Worm (Caenorhabditis elegans): Measurements from ENCODE around the gene R07E5.4.
"Not testable (repeated sequence)": the region's sequence is repeated elsewhere in the genome, so short reads cannot be mapped to it uniquely, and the experiment has no call there.

R07E5.4 gene

DNA sequence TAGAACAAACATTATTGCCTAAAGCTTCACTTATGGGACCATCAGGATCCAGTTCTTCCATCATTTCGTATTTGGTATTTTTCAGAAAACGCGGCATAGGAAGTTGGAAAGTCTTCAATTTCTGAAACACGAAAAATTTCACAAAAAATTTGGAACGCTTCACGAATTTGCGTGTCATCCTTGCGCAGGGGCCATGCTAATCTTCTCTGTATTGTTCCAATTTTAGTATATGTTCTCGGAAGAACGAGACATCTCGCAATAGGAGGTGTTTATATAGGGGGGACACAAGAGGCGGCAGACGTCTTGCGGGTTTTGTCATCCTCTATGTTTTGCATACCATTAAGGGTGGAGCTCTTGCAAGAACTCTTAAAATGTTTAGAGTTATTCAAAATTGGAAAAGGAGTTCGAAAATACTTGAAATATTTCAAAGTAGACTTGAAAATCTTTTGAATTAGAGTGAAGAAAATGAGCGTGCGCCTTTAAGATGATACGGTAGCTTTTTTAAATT lies 32.2 kb downstream of the R07E5.4 start (continued):
- peak; percentile 87 for TF ChIP-seq daf-19 (GFP tag; conservative IDR thresholded peaks at IDR 0.05)
- TF ChIP-seq hmg-1.1 (GFP tag; IDR thresholded peaks at IDR 0.05): peak; percentile 87
- TF ChIP-seq D1046.2 (GFP tag; IDR thresholded peaks at IDR 0.05): peak; percentile 91
- TF ChIP-seq Y48G9A.11 (GFP tag; IDR thresholded peaks at IDR 0.05): peak; percentile 80
- TF ChIP-seq daf-16 (GFP tag; optimal IDR thresholded peaks at IDR 0.05): peak in 1 of 2 experiments; percentile 8
- TF ChIP-seq daf-16 (tag; optimal IDR thresholded peaks at IDR 0.05): not testable (repeated sequence)
- TF ChIP-seq vab-7 (GFP tag; IDR thresholded peaks at IDR 0.05): peak; percentile 89
- TF ChIP-seq zfp-3 (GFP tag; conservative IDR thresholded peaks at IDR 0.05): peak; percentile 76
- peak; percentile 91 for TF ChIP-seq tra-1 (GFP tag; IDR thresholded peaks at IDR 0.05)
- peak; percentile 79 for TF ChIP-seq ctbp-1 (GFP tag; IDR thresholded peaks at IDR 0.05)
- TF ChIP-seq madf-9 (GFP tag; conservative IDR thresholded peaks at IDR 0.05): peak; percentile 85
- peak; percentile 72 for TF ChIP-seq dmd-8 (GFP tag; IDR thresholded peaks at IDR 0.05)
- TF ChIP-seq snpc-4 (tag; optimal IDR thresholded peaks at IDR 0.05): peak; percentile 82
- peak; percentile 49; the same call in 1 of the 2 replicates for TF ChIP-seq nhr-42 (GFP tag; IDR thresholded peaks at IDR 0.05)
- peak; percentile 69; the same call in 1 of the 2 replicates for TF ChIP-seq dmd-9 (GFP tag; IDR thresholded peaks at IDR 0.05)
- TF ChIP-seq F44E2.7 (GFP tag; IDR thresholded peaks at IDR 0.05): 0 out of 2 replicates have a peak, but pooled peaks have one; percentile 83
- peak; percentile 60 to 80; a peak in 2 of 4 replicates for TF ChIP-seq madf-5 (GFP tag; IDR thresholded peaks at IDR 0.05)
- TF ChIP-seq dmd-6 (GFP tag; IDR thresholded peaks at IDR 0.05): peak; percentile 75
- TF ChIP-seq spr-1 (tag; optimal IDR thresholded peaks at IDR 0.05): peak; percentile 43

- TF ChIP-seq aly-2 (tag; optimal IDR thresholded peaks at IDR 0.05): no peak
- no peak for TF ChIP-seq nhr-42 (GFP tag; IDR thresholded peaks at IDR 0.05)
- TF ChIP-seq snpc-4 (tag; optimal IDR thresholded peaks at IDR 0.05): peak; percentile 21
- no peak for TF ChIP-seq Y5F2A.4 (GFP tag; optimal IDR thresholded peaks at IDR 0.05)
- peak; percentile 47 for TF ChIP-seq dmd-6 (GFP tag; IDR thresholded peaks at IDR 0.05)
- no peak for TF ChIP-seq nhr-25 (tag; optimal IDR thresholded peaks at IDR 0.05; ENCODE audit: borderline replicate concordance, insufficient read depth)
- no peak for TF ChIP-seq dmd-9 (GFP tag; IDR thresholded peaks at IDR 0.05)
- peak; percentile 79 for TF ChIP-seq lim-7 (GFP tag; IDR thresholded peaks at IDR 0.05)
- no peak for TF ChIP-seq nhr-237 (tag; optimal IDR thresholded peaks at IDR 0.05)
- peak in 1 of 2 experiments; percentile 5 for TF ChIP-seq daf-16 (GFP tag; optimal IDR thresholded peaks at IDR 0.05)
- TF ChIP-seq daf-16 (tag; optimal IDR thresholded peaks at IDR 0.05): peak; percentile 56
- TF ChIP-seq daf-19 (GFP tag; conservative IDR thresholded peaks at IDR 0.05): peak; percentile 86
- TF ChIP-seq nhr-11 (tag; optimal IDR thresholded peaks at IDR 0.05): no peak
- no peak for TF ChIP-seq pqm-1 (tag; optimal IDR thresholded peaks at IDR 0.05)
- no peak for TF ChIP-seq ZK337.2 (GFP tag; IDR thresholded peaks at IDR 0.05)
- TF ChIP-seq spr-1 (tag; optimal IDR thresholded peaks at IDR 0.05): peak; percentile 9
- 0 out of 2 replicates have a peak, but pooled peaks have one; percentile 13 for TF ChIP-seq Y105C5A.15 (GFP tag; IDR thresholded peaks at IDR 0.05)
- no peak for TF ChIP-seq attf-4 (tag; optimal IDR thresholded peaks at IDR 0.05)
- TF ChIP-seq F44E2.7 (GFP tag; IDR thresholded peaks at IDR 0.05): peak; percentile 81; the same call in 1 of the 2 replicates
- TF ChIP-seq zip-2 (tag; optimal IDR thresholded peaks at IDR 0.05): no peak
- TF ChIP-seq unc-130 (GFP tag; optimal IDR thresholded peaks at IDR 0.05): peak; percentile 34
- no peak for TF ChIP-seq nhr-102 (tag; optimal IDR thresholded peaks at IDR 0.05)
- TF ChIP-seq daf-12 (tag; optimal IDR thresholded peaks at IDR 0.05): no peak
- no peak for TF ChIP-seq ztf-7 (tag; optimal IDR thresholded peaks at IDR 0.05)
- TF ChIP-seq rbr-2 (tag; optimal IDR thresholded peaks at IDR 0.05): no peak
- no peak for TF ChIP-seq fkh-10 (GFP tag; optimal IDR thresholded peaks at IDR 0.05)
- peak; percentile 7 for TF ChIP-seq sdz-12 (GFP tag; optimal IDR thresholded peaks at IDR 0.05)
- no peak for TF ChIP-seq nhr-6 (tag; optimal IDR thresholded peaks at IDR 0.05)
- peak; percentile 60; the same call in 1 of the 2 replicates for TF ChIP-seq F26F4.8 (GFP tag; conservative IDR thresholded peaks at IDR 0.05)
- TF ChIP-seq F49E8.2 (tag; optimal IDR thresholded peaks at IDR 0.05; ENCODE audit: borderline replicate concordance): no peak
- TF ChIP-seq mep-1 (tag; optimal IDR thresholded peaks at IDR 0.05): no peak
- TF ChIP-seq fos-1 (tag; optimal IDR thresholded peaks at IDR 0.05): no peak
- TF ChIP-seq ztf-11 (tag; optimal IDR thresholded peaks at IDR 0.05): no peak
- no peak for TF ChIP-seq T20F7.1 (GFP tag; optimal IDR thresholded peaks at IDR 0.05)
- no peak for TF ChIP-seq lin-15B (tag; optimal IDR thresholded peaks at IDR 0.05)
- TF ChIP-seq daf-8 (GFP tag; IDR thresholded peaks at IDR 0.05): no peak
- TF ChIP-seq dmd-8 (GFP tag; IDR thresholded peaks at IDR 0.05): peak; percentile 74; the same call in 1 of the 2 replicates
- TF ChIP-seq tra-1 (GFP tag; IDR thresholded peaks at IDR 0.05): peak; percentile 32; the same call in 1 of the 2 replicates
- TF ChIP-seq php-3 (GFP tag; IDR thresholded peaks at IDR 0.05): no peak
- TF ChIP-seq hif-1 (tag; optimal IDR thresholded peaks at IDR 0.05): no peak
- peak; percentile 70; the same call in 1 of the 2 replicates for TF ChIP-seq ctbp-1 (GFP tag; IDR thresholded peaks at IDR 0.05)
Measured at ce11 chrIII:4428797-4429196, 34.2 kb downstream of the R07E5.4 start.
